Fruit fly (Drosophila melanogaster) whole organism, wandering third instar larva: Measurements from ENCODE around the gene Dpp10.

Experiments
- Abd-B ChIP-seq: fragments of >200 bp; optimal IDR thresholded peaks from 2 replicates; lab custom pipeline; 2017; ENCODE audit warnings: missing biosample characterization, missing genetic modification characterization
- GATAd ChIP-seq: sonication (Bioruptor generic); optimal IDR thresholded peaks from 2 replicates; lab custom pipeline; 2016; ENCODE audit warnings: missing biosample characterization, missing genetic modification characterization
- Hr78 ChIP-seq: fragments of >200 bp; optimal IDR thresholded peaks from 2 replicates; lab custom pipeline; 2017; ENCODE audit warnings: missing biosample characterization, missing genetic modification characterization
- Sp1 ChIP-seq: fragments of 200-800 bp; sonication (Bioruptor generic); optimal IDR thresholded peaks from 3 replicates; lab custom pipeline; 2019; ENCODE audit warnings: missing biosample characterization, mild to moderate bottlenecking, missing genetic modification characterization, moderate library complexity
- fru ChIP-seq: fragments of 200-800 bp; sonication (Bioruptor generic); optimal IDR thresholded peaks from 3 replicates; lab custom pipeline; 2016; ENCODE audit warnings: missing biosample characterization, mild to moderate bottlenecking, missing genetic modification characterization

DNA sequence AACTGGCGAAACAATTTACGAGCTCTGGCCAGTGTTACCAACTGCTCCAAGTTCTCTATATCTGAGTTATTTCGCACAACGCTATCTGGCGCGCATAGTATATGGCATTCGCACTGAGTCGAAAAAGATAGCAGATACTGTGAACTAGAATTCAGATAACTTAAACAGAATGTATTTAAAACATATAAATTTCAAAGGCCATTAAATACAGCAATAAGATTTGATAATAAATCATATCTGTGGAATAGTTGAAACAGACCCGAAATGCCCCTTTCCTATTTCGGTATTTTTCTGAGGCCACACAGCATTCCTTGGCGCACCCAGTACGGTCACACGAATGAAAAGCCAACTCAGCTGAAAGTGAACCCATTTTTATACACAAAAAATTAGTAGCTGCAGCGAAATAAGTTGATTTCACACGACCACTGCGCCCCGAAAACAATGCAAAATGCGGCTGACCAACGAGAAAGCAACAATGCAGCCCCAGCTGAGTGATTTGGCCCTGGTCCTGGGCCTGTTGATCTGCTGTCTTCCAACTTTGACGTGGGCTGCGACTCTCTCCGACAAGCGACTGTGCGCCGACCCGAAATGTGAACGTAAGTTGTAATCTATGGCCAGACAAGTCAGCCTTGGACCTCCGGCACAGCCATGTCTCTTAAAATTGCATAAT is 48.4 kb upstream of the Dpp10 start, which contains the start of the genes CG31635 and Tango1:
- no peak for TF ChIP-seq Sp1
- TF ChIP-seq fru (GFP tag; lab: Kevin White, UChicago): no peak
- TF ChIP-seq Hr78: no peak
- peak; percentile 22 for TF ChIP-seq Abd-B (GFP tag; lab: Kevin White, UChicago)
- TF ChIP-seq GATAd: no peak
